Worm (Caenorhabditis elegans) whole organism, L1 larva: ENCODE results near the gene insc-1.

Experiments used
- C16A3.4 ChIP-seq: fragments of 150-350 bp; optimal IDR thresholded peaks from 2 replicates; lab custom pipeline; 2014; ENCODE audit warnings: missing biosample characterization, missing genetic modification characterization
- F16B12.6 ChIP-seq: fragments of 150-350 bp; optimal IDR thresholded peaks from 2 replicates; lab custom pipeline; 2014; ENCODE audit warnings: missing biosample characterization, missing genetic modification characterization
- Y116A8C.19 ChIP-seq: sonication (generic microtip); optimal IDR thresholded peaks from 2 replicates; lab custom pipeline; 2016; ENCODE audit warnings: missing compliant biosample characterization, missing genetic modification characterization, borderline replicate concordance
- alr-1 ChIP-seq: fragments of 200-800 bp; sonication (Bioruptor generic); optimal IDR thresholded peaks from 2 replicates; lab custom pipeline; 2018; ENCODE audit warnings: borderline replicate concordance, mild to moderate bottlenecking, missing genetic modification characterization, missing compliant biosample characterization
- ama-1 ChIP-seq: fragments of 150-350 bp; optimal IDR thresholded peaks from 2 replicates; lab custom pipeline; 2014
- blmp-1 ChIP-seq: fragments of 150-350 bp; optimal IDR thresholded peaks from 2 replicates; lab custom pipeline; 2014; ENCODE audit warnings: missing biosample characterization, missing genetic modification characterization
- ceh-82 ChIP-seq, 3 experiments: fragments of 150-350 bp in 1 of 3; sonication (generic microtip) in 2 of 3; optimal IDR thresholded peaks; 2 replicates each; lab custom pipeline; 2014 to 2017; ENCODE audit warnings: missing biosample characterization in 3 of 3, missing genetic modification characterization in 3 of 3
- ceh-88 ChIP-seq: fragments of 200-800 bp; sonication (Bioruptor generic); IDR thresholded peaks from 2 replicates; pipeline ENCODE4 v1.3.6; 2022; ENCODE audit warnings: missing genetic modification characterization, missing compliant biosample characterization
- ceh-90 ChIP-seq: sonication (generic microtip); optimal IDR thresholded peaks from 2 replicates; lab custom pipeline; 2016; ENCODE audit warnings: missing genetic modification characterization, missing compliant biosample characterization
- dpl-1 ChIP-seq, 3 experiments: fragments of 150-350 bp in 2 of 3; sonication (generic microtip) in 1 of 3; optimal IDR thresholded peaks; 2 replicates each; lab custom pipeline; 2014 to 2017; ENCODE audit warnings: missing biosample characterization in 3 of 3, missing genetic modification characterization in 3 of 3, missing genetic modification reagents in 3 of 3
- dsc-1 ChIP-seq: sonication (generic microtip); optimal IDR thresholded peaks from 2 replicates; lab custom pipeline; 2016; ENCODE audit warnings: mild to moderate bottlenecking, missing genetic modification characterization, missing compliant biosample characterization
- efl-1 ChIP-seq, 4 experiments: fragments of 150-350 bp; optimal IDR thresholded peaks in 3 of 4; peaks in 1 of 4; 1 replicate in 1 of 4; 2 replicates in 3 of 4; lab custom pipeline; 2014; ENCODE audit warnings: missing biosample characterization in 2 of 4, missing genetic modification characterization in 2 of 4, missing genetic modification reagents in 2 of 4
- efl-3 ChIP-seq: fragments of 200-800 bp; sonication (Bioruptor generic); optimal IDR thresholded peaks from 2 replicates; lab custom pipeline; 2018; ENCODE audit warnings: mild to moderate bottlenecking, missing genetic modification characterization, missing compliant biosample characterization
- egl-13 ChIP-seq: sonication (generic microtip); optimal IDR thresholded peaks from 2 replicates; lab custom pipeline; 2016; ENCODE audit warnings: missing genotype, missing genetic modification reagents, missing genetic modification characterization, missing compliant biosample characterization
- egl-27 ChIP-seq, 2 experiments: fragments of 150-350 bp in 1 of 2; sonication (generic microtip); optimal IDR thresholded peaks; 3 replicates each; lab custom pipeline; 2017 to 2018; ENCODE audit warnings: missing biosample characterization in 2 of 2, missing genetic modification characterization in 2 of 2, missing genetic modification reagents in 2 of 2
- elt-2 ChIP-seq: sonication (generic microtip); optimal IDR thresholded peaks from 2 replicates; lab custom pipeline; 2016; ENCODE audit warnings: missing genetic modification characterization, mild to moderate bottlenecking, inconsistent platforms, missing compliant biosample characterization, missing genetic modification reagents
- ets-5 ChIP-seq: fragments of 200-800 bp; sonication (Bioruptor generic); IDR thresholded peaks from 2 replicates; pipeline ENCODE4 v1.3.6; 2022; ENCODE audit warnings: missing genetic modification characterization, missing compliant biosample characterization
- fkh-10 ChIP-seq: sonication (generic microtip); optimal IDR thresholded peaks from 2 replicates; lab custom pipeline; 2017; ENCODE audit warnings: missing biosample characterization, missing genetic modification reagents, missing genetic modification characterization
- fkh-4 ChIP-seq: sonication (generic microtip); optimal IDR thresholded peaks from 2 replicates; lab custom pipeline; 2016; ENCODE audit warnings: missing compliant biosample characterization, missing genetic modification characterization, borderline replicate concordance
- hlh-17 ChIP-seq: fragments of 200-800 bp; sonication (Bioruptor generic); optimal IDR thresholded peaks from 2 replicates; lab custom pipeline; 2018; ENCODE audit warnings: missing genetic modification characterization, mild to moderate bottlenecking, missing compliant biosample characterization, moderate library complexity, borderline replicate concordance
- isw-1 ChIP-seq: fragments of 200-800 bp; sonication (Bioruptor generic); IDR thresholded peaks from 2 replicates; pipeline ENCODE4 v1.3.6; 2022; ENCODE audit warnings: missing genetic modification characterization, missing compliant biosample characterization
- lin-14 ChIP-seq: fragments of 200-800 bp; sonication (Bioruptor generic); optimal IDR thresholded peaks from 2 replicates; lab custom pipeline; 2018; ENCODE audit warnings: mild to moderate bottlenecking, missing genetic modification characterization, moderate library complexity, missing compliant biosample characterization
- lin-15B ChIP-seq: fragments of 150-350 bp; sonication (generic microtip); optimal IDR thresholded peaks from 3 replicates; lab custom pipeline; 2014; ENCODE audit warnings: missing biosample characterization, missing genetic modification characterization
- lin-35 ChIP-seq, 2 experiments: fragments of 150-350 bp; optimal IDR thresholded peaks; 2 replicates each; lab custom pipeline; 2014; ENCODE audit warnings: missing biosample characterization in 2 of 2, missing genetic modification characterization in 2 of 2, missing genetic modification reagents in 2 of 2
- lsy-2 ChIP-seq, 2 experiments: fragments of 150-350 bp; optimal IDR thresholded peaks; 2 replicates each; lab custom pipeline; 2014; ENCODE audit warnings: missing biosample characterization in 2 of 2, missing genetic modification characterization in 2 of 2
- mdl-1 ChIP-seq, 2 experiments: fragments of 150-350 bp; optimal IDR thresholded peaks; 2 replicates each; lab custom pipeline; 2014 to 2017; ENCODE audit warnings: missing biosample characterization in 2 of 2, missing genetic modification characterization in 2 of 2, inconsistent platforms in 1 of 2
- mep-1 ChIP-seq: fragments of 150-350 bp; optimal IDR thresholded peaks from 2 replicates; lab custom pipeline; 2014; ENCODE audit warnings: missing biosample characterization, missing genetic modification characterization
- nhr-12 ChIP-seq: sonication (generic microtip); optimal IDR thresholded peaks from 2 replicates; lab custom pipeline; 2017; ENCODE audit warnings: missing biosample characterization, missing genetic modification characterization
- nhr-20 ChIP-seq: sonication (generic microtip); optimal IDR thresholded peaks from 2 replicates; lab custom pipeline; 2016; ENCODE audit warnings: mild to moderate bottlenecking, missing genetic modification characterization, missing compliant biosample characterization
- nhr-237 ChIP-seq: fragments of 150-350 bp; optimal IDR thresholded peaks from 2 replicates; lab custom pipeline; 2014; ENCODE audit warnings: missing biosample characterization, missing genetic modification characterization
- nhr-71 ChIP-seq: sonication (generic microtip); optimal IDR thresholded peaks from 2 replicates; lab custom pipeline; 2016; ENCODE audit warnings: mild to moderate bottlenecking, missing genetic modification characterization, moderate library complexity, missing compliant biosample characterization
- nhr-76 ChIP-seq: sonication (generic microtip); optimal IDR thresholded peaks from 2 replicates; lab custom pipeline; 2017; ENCODE audit warnings: missing biosample characterization, missing genetic modification characterization
- nhr-77 ChIP-seq: fragments of 150-350 bp; optimal IDR thresholded peaks from 2 replicates; lab custom pipeline; 2014; ENCODE audit warnings: missing biosample characterization, missing genetic modification characterization
- nhr-85 ChIP-seq: sonication (generic microtip); peaks from one replicate; lab custom pipeline; 2016; ENCODE audit warnings: missing genetic modification characterization, inconsistent platforms, missing compliant biosample characterization
- pqm-1 ChIP-seq: sonication (generic microtip); optimal IDR thresholded peaks from 3 replicates; lab custom pipeline; 2017; ENCODE audit warnings: missing biosample characterization, missing genetic modification characterization
- rnt-1 ChIP-seq: sonication (generic microtip); optimal IDR thresholded peaks from 2 replicates; lab custom pipeline; 2016; ENCODE audit warnings: mild to moderate bottlenecking, missing genetic modification characterization, moderate library complexity, missing compliant biosample characterization
- skn-1 ChIP-seq: fragments of 150-350 bp; optimal IDR thresholded peaks from 2 replicates; lab custom pipeline; 2014; ENCODE audit warnings: missing biosample characterization, missing genetic modification characterization
- snpc-4 ChIP-seq: fragments of 150-350 bp; optimal IDR thresholded peaks from 2 replicates; lab custom pipeline; 2014; ENCODE audit warnings: missing biosample characterization, missing genetic modification characterization
- snu-23 ChIP-seq: sonication (generic microtip); optimal IDR thresholded peaks from 2 replicates; lab custom pipeline; 2016; ENCODE audit warnings: missing genetic modification characterization, missing compliant biosample characterization
- sox-4 ChIP-seq: sonication (generic microtip); optimal IDR thresholded peaks from 2 replicates; lab custom pipeline; 2016; ENCODE audit warnings: missing genetic modification characterization, missing compliant biosample characterization
- tbx-2 ChIP-seq: sonication (generic microtip); optimal IDR thresholded peaks from 2 replicates; lab custom pipeline; 2016; ENCODE audit warnings: missing genetic modification characterization, missing compliant biosample characterization
- unc-130 ChIP-seq: fragments of 150-350 bp; optimal IDR thresholded peaks from 2 replicates; lab custom pipeline; 2017; ENCODE audit warnings: missing biosample characterization, missing genetic modification characterization, inconsistent platforms
- unc-62 ChIP-seq: fragments of 150-350 bp; optimal IDR thresholded peaks from 2 replicates; lab custom pipeline; 2014; ENCODE audit warnings: missing biosample characterization, missing genetic modification reagents, missing genetic modification characterization
- unc-98 ChIP-seq: fragments of 200-800 bp; sonication (Bioruptor generic); IDR thresholded peaks from 2 replicates; pipeline ENCODE4 v1.3.6; 2022; ENCODE audit warnings: missing genetic modification characterization, missing compliant biosample characterization
- vab-15 ChIP-seq: sonication (generic microtip); optimal IDR thresholded peaks from 2 replicates; lab custom pipeline; 2017; ENCODE audit warnings: missing genotype, mild to moderate bottlenecking, missing genetic modification characterization, missing compliant biosample characterization
- xbp-1 ChIP-seq: sonication (generic microtip); optimal IDR thresholded peaks from 2 replicates; lab custom pipeline; 2016; ENCODE audit warnings: missing genetic modification characterization, missing compliant biosample characterization
- zip-4 ChIP-seq: fragments of 200-800 bp; sonication (Bioruptor generic); optimal IDR thresholded peaks from 2 replicates; lab custom pipeline; 2018; ENCODE audit warnings: mild to moderate bottlenecking, missing genetic modification characterization, moderate library complexity, missing compliant biosample characterization
- ztf-11 ChIP-seq, 2 experiments: sonication (generic microtip); optimal IDR thresholded peaks; 2 replicates each; lab custom pipeline; 2016 to 2017; ENCODE audit warnings: missing genetic modification characterization in 2 of 2, missing biosample characterization in 1 of 2, missing compliant biosample characterization in 1 of 2

insc-1 gene

ce11 chrII:7356773-7357172, 1.9 kb upstream of the insc-1 start:
- no peak for TF ChIP-seq tbx-2
- TF ChIP-seq ceh-82 (tag; optimal IDR thresholded peaks at IDR 0.05; lab: Kevin White, UChicago): peak in 1 of 3 experiments; percentile 37
- no peak for TF ChIP-seq egl-27 (tag; optimal IDR thresholded peaks at IDR 0.05; lab: Kevin White, UChicago)
- peak; percentile 67 for TF ChIP-seq xbp-1 (tag; lab: Kevin White, UChicago)
- TF ChIP-seq lin-35 (GFP tag; optimal IDR thresholded peaks at IDR 0.05; lab: Kevin White, UChicago): peak; percentile 26 to 58
- TF ChIP-seq efl-1 (optimal IDR thresholded peaks at IDR 0.05; lab: Kevin White, UChicago): peak; percentile 38 to 51
- peak; percentile 27 to 65 for TF ChIP-seq efl-1 (GFP tag; optimal IDR thresholded peaks at IDR 0.05 in 1 of 2; lab: Kevin White, UChicago)
- TF ChIP-seq ets-5 (GFP tag; lab: Robert Waterston, UW): no peak
- no peak for TF ChIP-seq egl-13 (tag; lab: Kevin White, UChicago)
- TF ChIP-seq nhr-85 (tag; lab: Kevin White, UChicago): peak; percentile 5
- TF ChIP-seq skn-1 (tag; lab: Kevin White, UChicago): peak; percentile 34
- TF ChIP-seq snpc-4 (tag; lab: Kevin White, UChicago): no peak
- peak in 1 of 2 experiments; percentile 80 for TF ChIP-seq lsy-2 (tag; optimal IDR thresholded peaks at IDR 0.05; lab: Kevin White, UChicago)
- TF ChIP-seq snu-23 (GFP tag; lab: Kevin White, UChicago): peak; percentile 30
- TF ChIP-seq efl-3 (GFP tag; lab: Kevin White, UChicago): no peak
- peak; percentile 44 for TF ChIP-seq blmp-1 (tag; lab: Kevin White, UChicago)
- no peak for TF ChIP-seq zip-4
- peak; percentile 9 to 42 (median 33) for TF ChIP-seq dpl-1 (GFP tag; optimal IDR thresholded peaks at IDR 0.05; lab: Kevin White, UChicago)

ce11 chrII:7357176-7357575, 1.5 kb upstream of the insc-1 start:
- peak; percentile 68 for TF ChIP-seq rnt-1
- TF ChIP-seq ceh-88 (GFP tag; lab: Robert Waterston, UW): no peak
- no peak for TF ChIP-seq vab-15 (tag; lab: Kevin White, UChicago)
- TF ChIP-seq unc-130 (tag; lab: Kevin White, UChicago): no peak
- TF ChIP-seq nhr-76 (tag; lab: Kevin White, UChicago): no peak
- TF ChIP-seq nhr-237 (tag; lab: Kevin White, UChicago): no peak
- TF ChIP-seq fkh-10 (GFP tag; lab: Kevin White, UChicago): no peak
- no peak for TF ChIP-seq mdl-1 (tag; optimal IDR thresholded peaks at IDR 0.05; lab: Kevin White, UChicago)
- TF ChIP-seq lin-14: peak; percentile 30
- peak; percentile 8 for TF ChIP-seq nhr-71
- no peak for TF ChIP-seq unc-62 (GFP tag; lab: Kevin White, UChicago)
- no peak for TF ChIP-seq elt-2
- TF ChIP-seq lin-35 (GFP tag; optimal IDR thresholded peaks at IDR 0.05; lab: Kevin White, UChicago): no peak
- no peak for TF ChIP-seq F16B12.6 (tag; lab: Kevin White, UChicago)
- TF ChIP-seq, all 84 proteins: peak for 3

DNA sequence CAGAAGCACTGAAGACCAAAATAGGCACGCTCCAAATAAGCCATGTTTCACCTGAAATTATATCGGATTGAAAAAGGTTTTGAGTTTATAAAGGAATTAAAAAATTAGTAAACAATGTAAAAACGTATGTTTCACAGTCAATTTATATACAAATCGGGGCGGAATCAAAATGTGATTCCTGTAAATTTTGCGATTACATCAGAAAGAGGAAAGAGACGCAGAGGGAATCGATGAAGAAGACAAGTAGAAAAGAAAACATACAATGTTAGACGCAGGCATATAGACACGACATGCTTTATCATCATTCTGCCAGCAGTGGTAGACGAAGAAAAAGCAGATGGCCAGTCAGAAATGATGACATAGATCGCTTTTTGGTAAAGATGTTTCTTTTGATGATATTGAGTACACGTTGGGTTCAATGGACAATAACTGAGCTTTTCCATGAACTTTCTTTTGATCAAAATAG, 5.3 kb downstream of the insc-1 start, which contains the start of gene msra-1:
TSS of gene msra-1 (minus strand) at position 51 of the 466 bp plus-strand sequence.
- TF ChIP-seq ceh-90 (tag; lab: Kevin White, UChicago) (no peak), fkh-4 (tag; lab: Kevin White, UChicago) (no peak), nhr-12 (tag; lab: Kevin White, UChicago) (no peak), Y116A8C.19 (tag; lab: Kevin White, UChicago) (no peak), mep-1 (tag; lab: Kevin White, UChicago) (peak; percentile 50), ceh-82 (tag; optimal IDR thresholded peaks at IDR 0.05; lab: Kevin White, UChicago) (no peak), zip-4 (no peak), hlh-17 (GFP tag; lab: Kevin White, UChicago) (no peak), pqm-1 (tag; lab: Kevin White, UChicago) (no peak), ztf-11 (tag; optimal IDR thresholded peaks at IDR 0.05; lab: Kevin White, UChicago) (no peak), sox-4 (tag; lab: Kevin White, UChicago) (no peak), skn-1 (tag; lab: Kevin White, UChicago) (peak; percentile 98), vab-15 (tag; lab: Kevin White, UChicago) (no peak), lin-35 (GFP tag; optimal IDR thresholded peaks at IDR 0.05; lab: Kevin White, UChicago) (peak in 1 of 2 experiments; percentile 24), C16A3.4 (no peak), rnt-1 (peak; percentile 40), isw-1 (GFP tag; lab: Robert Waterston, UW) (no peak), nhr-77 (tag; lab: Kevin White, UChicago) (no peak), nhr-20 (peak; percentile 36), unc-98 (no peak), lin-15B (no peak), snu-23 (GFP tag; lab: Kevin White, UChicago) (peak; percentile 48), ceh-88 (GFP tag; lab: Robert Waterston, UW) (no peak), unc-62 (GFP tag; lab: Kevin White, UChicago) (no peak), ama-1 (lab: Kevin White, UChicago) (no peak), dsc-1 (tag; lab: Kevin White, UChicago) (no peak), alr-1 (tag; lab: Kevin White, UChicago) (no peak), nhr-85 (tag; lab: Kevin White, UChicago) (no peak)
